Fruit fly (Drosophila melanogaster) whole organism, adult: ENCODE data around the gene CG34043.

Experiments used
- CG11617 ChIP-seq: fragments of 200-800 bp; sonication (Bioruptor generic); optimal IDR thresholded peaks from 2 replicates; lab custom pipeline; 2017; ENCODE audit warnings: mild to moderate bottlenecking, missing biosample characterization, missing genetic modification reagents, missing genetic modification characterization
- CG12768 ChIP-seq: fragments of 200-800 bp; sonication (Bioruptor generic); optimal IDR thresholded peaks from 2 replicates; lab custom pipeline; 2017; ENCODE audit warnings: missing biosample characterization, missing genetic modification characterization, mild to moderate bottlenecking, moderate library complexity, missing genetic modification reagents
- CG14711 ChIP-seq: fragments of 200-800 bp; sonication (Bioruptor generic); optimal IDR thresholded peaks from 2 replicates; lab custom pipeline; 2018; ENCODE audit warnings: missing biosample characterization, mild to moderate bottlenecking, missing genetic modification characterization, moderate library complexity
- CG1620 ChIP-seq: fragments of 200-800 bp; sonication (Bioruptor generic); optimal IDR thresholded peaks from 2 replicates; lab custom pipeline; 2016; ENCODE audit warnings: missing biosample characterization, missing genetic modification characterization
- CG33017 ChIP-seq: fragments of 200-800 bp; sonication (Bioruptor generic); optimal IDR thresholded peaks from 2 replicates; lab custom pipeline; 2018; ENCODE audit warnings: missing biosample characterization, mild to moderate bottlenecking, missing genetic modification characterization, moderate library complexity
- CG5204 ChIP-seq: fragments of 200-800 bp; sonication (Bioruptor generic); optimal IDR thresholded peaks from 2 replicates; lab custom pipeline; 2016; ENCODE audit warnings: missing biosample characterization, missing genetic modification characterization
- CG7045 ChIP-seq: fragments of 200-800 bp; sonication (Bioruptor generic); optimal IDR thresholded peaks from 2 replicates; lab custom pipeline; 2017; ENCODE audit warnings: missing biosample characterization, mild to moderate bottlenecking, missing genetic modification characterization
- CG7101 ChIP-seq: fragments of 200-800 bp; sonication (Bioruptor generic); optimal IDR thresholded peaks from 2 replicates; lab custom pipeline; 2018; ENCODE audit warnings: missing biosample characterization, mild to moderate bottlenecking, missing genetic modification characterization, moderate library complexity
- Clk ChIP-seq: fragments of 200-800 bp; sonication (Bioruptor generic); optimal IDR thresholded peaks from 2 replicates; lab custom pipeline; 2017; ENCODE audit warnings: missing biosample characterization, missing genetic modification characterization
- Crg-1 ChIP-seq: fragments of 200-800 bp; sonication (Bioruptor generic); optimal IDR thresholded peaks from 2 replicates; lab custom pipeline; 2016; ENCODE audit warnings: missing biosample characterization, missing genetic modification characterization
- Hr96 ChIP-seq: fragments of 200-800 bp; sonication (Bioruptor generic); optimal IDR thresholded peaks from 2 replicates; lab custom pipeline; 2016; ENCODE audit warnings: missing biosample characterization, missing genetic modification characterization
- Mnt ChIP-seq: fragments of 200-800 bp; sonication (Bioruptor generic); optimal IDR thresholded peaks from 2 replicates; lab custom pipeline; 2016; ENCODE audit warnings: missing biosample characterization, mild to moderate bottlenecking, missing genetic modification characterization
- bab1 ChIP-seq: fragments of 200-800 bp; sonication (Bioruptor generic); optimal IDR thresholded peaks from 3 replicates; lab custom pipeline; 2019; ENCODE audit warnings: missing biosample characterization, mild to moderate bottlenecking, missing genetic modification characterization, moderate library complexity
- cic ChIP-seq: fragments of 200-800 bp; sonication (Bioruptor generic); optimal IDR thresholded peaks from 2 replicates; lab custom pipeline; 2017; ENCODE audit warnings: missing biosample characterization, mild to moderate bottlenecking, missing genetic modification characterization, moderate library complexity
- cnc ChIP-seq, 2 experiments: fragments of >200 bp; optimal IDR thresholded peaks; 2 replicates each; lab custom pipeline; 2017
- kay ChIP-seq: fragments of 200-800 bp; sonication (Bioruptor generic); peaks from one replicate; lab custom pipeline; 2016; ENCODE audit warnings: missing biosample characterization, missing genetic modification characterization, borderline replicate concordance
- ovo ChIP-seq: fragments of 200-800 bp; sonication (Bioruptor generic); optimal IDR thresholded peaks from 2 replicates; lab custom pipeline; 2016; ENCODE audit warnings: missing biosample characterization, missing genetic modification characterization
- pad ChIP-seq: fragments of 200-800 bp; sonication (Bioruptor generic); optimal IDR thresholded peaks from 3 replicates; lab custom pipeline; 2017; ENCODE audit warnings: missing biosample characterization, missing genetic modification characterization, mild to moderate bottlenecking, moderate library complexity, missing genetic modification reagents
- tj ChIP-seq: fragments of 200-800 bp; sonication (Bioruptor generic); optimal IDR thresholded peaks from 3 replicates; lab custom pipeline; 2017; ENCODE audit warnings: missing biosample characterization, mild to moderate bottlenecking, missing genetic modification characterization, moderate library complexity
- toe ChIP-seq: fragments of 200-800 bp; sonication (Bioruptor generic); optimal IDR thresholded peaks from 2 replicates; lab custom pipeline; 2016; ENCODE audit warnings: missing biosample characterization, missing genetic modification characterization

CG34043 gene

DNA sequence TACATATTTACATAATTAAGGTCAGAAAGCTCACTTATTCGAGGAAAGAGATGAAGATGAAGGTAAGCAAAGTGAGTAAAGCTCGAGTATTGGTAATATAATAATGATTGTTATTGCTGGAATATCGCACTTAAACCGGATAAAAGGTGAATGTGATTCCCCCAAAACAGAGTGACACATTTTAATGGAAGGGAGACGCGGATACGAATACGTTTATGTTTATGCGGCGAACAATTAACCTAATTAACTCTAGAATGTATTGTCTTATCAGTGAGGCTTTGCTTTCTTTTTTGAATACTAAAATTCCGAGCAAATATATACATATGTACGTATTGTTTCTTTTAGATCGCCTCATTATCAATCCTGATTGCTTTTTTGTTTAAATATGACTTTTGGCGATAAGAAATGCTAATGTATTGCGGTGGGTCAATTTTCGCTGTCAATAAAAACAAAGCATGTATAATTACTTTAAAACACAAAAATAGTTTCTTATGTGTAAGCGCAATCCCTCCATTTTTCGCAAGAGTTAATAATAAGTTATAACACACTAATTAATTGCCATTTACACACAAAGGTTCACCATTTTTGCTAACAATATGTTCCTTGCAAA, 25.0 kb upstream of the CG34043 start:
- TF ChIP-seq cnc (optimal IDR thresholded peaks at IDR 0.05; lab: Kevin White, UChicago), result no peak
- TF ChIP-seq kay (GFP tag; lab: Kevin White, UChicago), result peak; percentile 64

DNA sequence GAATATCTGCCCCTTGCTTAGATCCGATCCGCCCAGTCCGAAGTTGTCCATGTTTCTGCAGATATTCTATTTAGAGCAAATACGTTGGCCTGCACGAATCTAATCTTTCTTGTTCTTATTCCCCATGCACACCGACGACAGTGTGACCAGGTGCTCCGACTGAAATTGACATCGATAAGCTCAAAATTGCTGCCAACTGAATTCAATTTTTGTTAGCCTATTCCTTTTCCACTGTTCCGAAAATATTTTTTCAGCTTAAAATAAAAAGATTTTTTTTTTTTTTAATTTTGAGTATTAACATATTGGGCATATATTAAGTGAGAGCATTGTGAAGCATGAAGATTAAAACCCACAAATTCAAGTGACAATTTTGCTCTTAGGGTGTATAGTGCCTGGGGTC, 23.1 kb upstream of the CG34043 start, which contains the start of gene nmd:
TSS of gene nmd (minus strand) at position 162 of the 400 bp plus-strand sequence.
- TF ChIP-seq bab1 (GFP tag; lab: Kevin White, UChicago) (peak; percentile 61), CG5204 (GFP tag; lab: Kevin White, UChicago) (no peak), kay (GFP tag; lab: Kevin White, UChicago) (peak; percentile 67), ovo (GFP tag; lab: Kevin White, UChicago) (no peak), pad (GFP tag; lab: Kevin White, UChicago) (no peak), CG33017 (tag; lab: Kevin White, UChicago) (peak; percentile 12), CG14711 (peak; percentile 28), Crg-1 (GFP tag; lab: Kevin White, UChicago) (no peak), Mnt (GFP tag; lab: Kevin White, UChicago) (peak; percentile 79)

dm6 chr2L:10301918-10302317, 21.2 kb upstream of the CG34043 start, which contains the start of gene CG13138:
Gene CG13138, minus strand, starts transcription at chr2L:10302018.
- TF ChIP-seq Clk (GFP tag; lab: Kevin White, UChicago) (no peak), CG7101 (no peak), Crg-1 (GFP tag; lab: Kevin White, UChicago) (no peak), tj (GFP tag; lab: Kevin White, UChicago) (no peak), pad (GFP tag; lab: Kevin White, UChicago) (no peak), bab1 (GFP tag; lab: Kevin White, UChicago) (no peak), CG33017 (tag; lab: Kevin White, UChicago) (no peak), CG12768 (no peak), ovo (GFP tag; lab: Kevin White, UChicago) (no peak), toe (no peak), cnc (optimal IDR thresholded peaks at IDR 0.05; lab: Kevin White, UChicago) (no peak)

- TF ChIP-seq CG11617 (GFP tag; lab: Kevin White, UChicago) (peak; percentile 70), Crg-1 (GFP tag; lab: Kevin White, UChicago) (peak; percentile 5), Mnt (GFP tag; lab: Kevin White, UChicago) (no peak), CG14711 (peak; percentile 63), CG7045 (GFP tag; lab: Kevin White, UChicago) (peak; percentile 21), cic (GFP tag; lab: Kevin White, UChicago) (no peak), CG1620 (GFP tag; lab: Kevin White, UChicago) (no peak), CG33017 (tag; lab: Kevin White, UChicago) (peak; percentile 55), CG7101 (peak; percentile 73), ovo (GFP tag; lab: Kevin White, UChicago) (no peak), Clk (GFP tag; lab: Kevin White, UChicago) (no peak), kay (GFP tag; lab: Kevin White, UChicago) (no peak), Hr96 (GFP tag; lab: Kevin White, UChicago) (no peak), CG12768 (no peak), bab1 (GFP tag; lab: Kevin White, UChicago) (peak; percentile 62), tj (GFP tag; lab: Kevin White, UChicago) (peak; percentile 2), toe (no peak), cnc (optimal IDR thresholded peaks at IDR 0.05; lab: Kevin White, UChicago) (no peak), CG5204 (GFP tag; lab: Kevin White, UChicago) (no peak), pad (GFP tag; lab: Kevin White, UChicago) (no peak)
Observed at dm6 chr2L:10299810-10300147, 19.1 kb upstream of the CG34043 start, which contains the start of gene CYLD. Gene CYLD, minus strand, starts transcription at chr2L:10299847.

dm6 chr2L:10299077-10299809, 18.6 kb upstream of the CG34043 start:
- TF ChIP-seq kay (GFP tag; lab: Kevin White, UChicago) (peak; percentile 93), tj (GFP tag; lab: Kevin White, UChicago) (peak; percentile 30), CG14711 (no peak)

DNA sequence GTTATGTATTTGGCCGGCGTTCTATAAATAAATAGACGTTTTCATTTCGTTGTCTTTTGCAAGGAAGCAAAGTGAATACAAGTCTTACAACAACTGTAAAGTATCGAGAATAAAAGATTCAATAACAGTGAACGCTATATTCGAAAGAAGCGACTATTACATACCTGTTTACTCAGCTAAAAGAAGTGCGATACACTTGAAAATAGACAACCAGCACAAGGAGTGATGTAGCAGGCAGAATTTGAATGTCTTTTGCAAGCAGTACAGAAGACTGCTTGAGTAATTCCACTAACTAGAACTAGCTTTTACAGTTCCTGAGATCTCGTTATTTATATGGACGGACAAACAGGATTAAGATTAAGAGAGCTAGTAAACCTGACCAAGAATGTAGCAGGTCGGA, 17.6 kb upstream of the CG34043 start:
- TF ChIP-seq Crg-1 (GFP tag; lab: Kevin White, UChicago), result no peak
- TF ChIP-seq bab1 (GFP tag; lab: Kevin White, UChicago), result no peak
- peak; percentile 75 for TF ChIP-seq kay (GFP tag; lab: Kevin White, UChicago)
- TF ChIP-seq pad (GFP tag; lab: Kevin White, UChicago), result no peak
- TF ChIP-seq Clk (GFP tag; lab: Kevin White, UChicago), result no peak
- no peak for TF ChIP-seq Mnt (GFP tag; lab: Kevin White, UChicago)
- peak; percentile 4 for TF ChIP-seq tj (GFP tag; lab: Kevin White, UChicago)
- TF ChIP-seq CG7045 (GFP tag; lab: Kevin White, UChicago), result no peak
- no peak for TF ChIP-seq CG12768
- TF ChIP-seq CG11617 (GFP tag; lab: Kevin White, UChicago), result no peak
